Fruit fly (Drosophila melanogaster): ENCODE results near the gene Naa15-16.

The Naa15-16 gene

dm6 chrX:19497782-19498440 lies 18.1 kb downstream of the Naa15-16 start (continued):
- TF ChIP-seq Lhr (GFP tag; optimal IDR thresholded peaks at IDR 0.05) (no peak), BEAF-32 (GFP tag; optimal IDR thresholded peaks at IDR 0.05) (peak; percentile 1), CG15073 (GFP tag; optimal IDR thresholded peaks at IDR 0.05) (no peak), caup (GFP tag; optimal IDR thresholded peaks at IDR 0.05; ENCODE audit: severe bottlenecking) (peak; percentile 29), slp2 (GFP tag; optimal IDR thresholded peaks at IDR 0.05) (no peak), hbn (GFP tag; IDR thresholded peaks at IDR 0.05; ENCODE audit: partially characterized antibody) (no peak), NFAT (GFP tag; IDR thresholded peaks at IDR 0.05) (peak; percentile 58), CG2202 (tag; optimal IDR thresholded peaks at IDR 0.05) (no peak), so (GFP tag; IDR thresholded peaks at IDR 0.05) (peak; percentile 80; the same call in 2 of the 3 replicates), CG12236 (GFP tag; optimal IDR thresholded peaks at IDR 0.05) (no peak), Blimp-1 (GFP tag; optimal IDR thresholded peaks at IDR 0.05) (no peak), ash1 (GFP tag; optimal IDR thresholded peaks at IDR 0.05) (no peak), knrl (GFP tag; IDR thresholded peaks at IDR 0.05; ENCODE audit: partially characterized antibody) (no peak), CG7786 (GFP tag; optimal IDR thresholded peaks at IDR 0.05) (no peak), CG7271 (tag; optimal IDR thresholded peaks at IDR 0.05) (no peak), Fer1 (GFP tag; optimal IDR thresholded peaks at IDR 0.05) (peak; percentile 39), Gug (GFP tag; IDR thresholded peaks at IDR 0.05) (no peak), dpn (GFP tag; optimal IDR thresholded peaks at IDR 0.05) (peak in 1 of 2 experiments; percentile 7), HLH3B (GFP tag; IDR thresholded peaks at IDR 0.05) (no peak), D (optimal IDR thresholded peaks at IDR 0.05) (no peak), D (GFP tag; optimal IDR thresholded peaks at IDR 0.05) (no peak), grn (GFP tag; optimal IDR thresholded peaks at IDR 0.05) (peak; percentile 41), unpg (GFP tag; optimal IDR thresholded peaks at IDR 0.05) (no peak), CG10209 (GFP tag; optimal IDR thresholded peaks at IDR 0.05) (no peak), bsh (GFP tag; optimal IDR thresholded peaks at IDR 0.05) (no peak), cas (GFP tag; IDR thresholded peaks at IDR 0.05) (0 out of 2 replicates have a peak, but pooled peaks have one; percentile 5), Mes4 (GFP tag; optimal IDR thresholded peaks at IDR 0.05) (no peak), gfzf (GFP tag; optimal IDR thresholded peaks at IDR 0.05) (no peak), CG4730 (GFP tag; IDR thresholded peaks at IDR 0.05) (no peak), CG9932 (GFP tag; IDR thresholded peaks at IDR 0.05) (peak; percentile 63), Aef1 (GFP tag; IDR thresholded peaks at IDR 0.05) (no peak), her (GFP tag; optimal IDR thresholded peaks at IDR 0.05) (peak; percentile 16), CG34422 (GFP tag; IDR thresholded peaks at IDR 0.05) (no peak), ase (GFP tag; IDR thresholded peaks at IDR 0.05) (no peak), fd3F (GFP tag; optimal IDR thresholded peaks at IDR 0.05) (no peak), kay (GFP tag; optimal IDR thresholded peaks at IDR 0.05) (no peak), ERR (GFP tag; optimal IDR thresholded peaks at IDR 0.05) (no peak), zfh2 (GFP tag; optimal IDR thresholded peaks at IDR 0.05) (peak; percentile 13), CG6175 (GFP tag; IDR thresholded peaks at IDR 0.05) (no peak), Oaz (GFP tag; IDR thresholded peaks at IDR 0.05) (no peak), az2 (GFP tag; optimal IDR thresholded peaks at IDR 0.05) (no peak), ssp (GFP tag; IDR thresholded peaks at IDR 0.05) (no peak), Sry-δ (GFP tag; optimal IDR thresholded peaks at IDR 0.05) (no peak), dan (GFP tag; IDR thresholded peaks at IDR 0.05) (no peak), Lim3 (GFP tag; IDR thresholded peaks at IDR 0.05) (no peak), CG11504 (tag; optimal IDR thresholded peaks at IDR 0.05) (no peak), crp (GFP tag; optimal IDR thresholded peaks at IDR 0.05) (no peak), CG8944 (GFP tag; optimal IDR thresholded peaks at IDR 0.05) (no peak), CG12659 (GFP tag; optimal IDR thresholded peaks at IDR 0.05) (peak; percentile 28), ci (GFP tag; IDR thresholded peaks at IDR 0.05) (peak; percentile 45; the same call in 1 of the 3 replicates), tap (tag; optimal IDR thresholded peaks at IDR 0.05) (no peak)

Measured in whole organism, embryonic.